Worm (Caenorhabditis elegans) whole organism, midembryonic: ENCODE data around the gene Y55F3AM.11.

Experiments used
- T22C8.4 ChIP-seq: fragments of 200-800 bp; sonication (Bioruptor generic); IDR thresholded peaks from 2 replicates; pipeline ENCODE4 v1.3.6; 2022; ENCODE audit warnings: missing genetic modification characterization, missing compliant biosample characterization
- flt-1 ChIP-seq: fragments of 200-800 bp; sonication (Bioruptor generic); IDR thresholded peaks from 2 replicates; pipeline ENCODE4 v1.3.6; 2022; ENCODE audit warnings: missing genetic modification characterization, missing compliant biosample characterization
- klf-2 ChIP-seq: fragments of 200-800 bp; sonication (Bioruptor generic); conservative IDR thresholded peaks from 2 replicates; pipeline ENCODE4 v1.3.6; 2022; ENCODE audit warnings: missing genetic modification reagents, missing genetic modification characterization, missing compliant biosample characterization
- med-1 ChIP-seq: sonication (generic microtip); optimal IDR thresholded peaks from 2 replicates; lab custom pipeline; 2017; ENCODE audit warnings: missing genetic modification characterization, mild to moderate bottlenecking, missing compliant biosample characterization, antibody characterized with exemption, missing genetic modification reagents; ENCODE audit not compliant: insufficient read depth
- ref-1 ChIP-seq: fragments of 200-800 bp; sonication (Bioruptor generic); conservative IDR thresholded peaks from 2 replicates; pipeline ENCODE4 v1.3.6; 2022; ENCODE audit warnings: missing genetic modification reagents, missing genetic modification characterization, missing compliant biosample characterization
- ztf-23 ChIP-seq: fragments of 200-800 bp; sonication (Bioruptor generic); IDR thresholded peaks from 2 replicates; pipeline ENCODE4 v1.3.6; 2022; ENCODE audit warnings: missing genetic modification reagents, missing genetic modification characterization, missing compliant biosample characterization

- no peak for TF ChIP-seq T22C8.4
- TF ChIP-seq klf-2 (GFP tag; lab: Robert Waterston, UW): no peak
- no peak for TF ChIP-seq med-1
- TF ChIP-seq flt-1: no peak
- no peak for TF ChIP-seq ztf-23 (GFP tag; lab: Robert Waterston, UW)
- TF ChIP-seq ref-1: no peak
These were observed 45.3 kb downstream of the Y55F3AM.11 start, which contains the start of gene Y55F3AM.5 for ce11 chrIV:998914-999313.
